Worm (Caenorhabditis elegans) whole organism, L4 larva: ENCODE data around the gene nspb-4.

Experiments
- F44E2.7 ChIP-seq: fragments of 200-800 bp; sonication (Bioruptor generic); IDR thresholded peaks from 2 replicates; pipeline ENCODE4 v2.1.2; 2022; ENCODE audit warnings: missing genetic modification characterization, missing compliant biosample characterization
- R02D3.7 ChIP-seq: fragments of 150-350 bp; sonication (generic microtip); optimal IDR thresholded peaks from 3 replicates; lab custom pipeline; 2014; ENCODE audit warnings: missing biosample characterization, missing genetic modification characterization
- Y48G9A.11 ChIP-seq: fragments of 200-800 bp; sonication (Bioruptor generic); IDR thresholded peaks from 2 replicates; pipeline ENCODE4 v1.3.6; 2022; ENCODE audit warnings: missing genetic modification reagents, missing genetic modification characterization, missing compliant biosample characterization
- ceh-32 ChIP-seq: sonication (generic microtip); optimal IDR thresholded peaks from 2 replicates; lab custom pipeline; 2016; ENCODE audit warnings: mild to moderate bottlenecking, missing genetic modification characterization, missing compliant biosample characterization; ENCODE audit not compliant: poor library complexity
- ceh-44 ChIP-seq: fragments of 200-800 bp; sonication (Bioruptor generic); IDR thresholded peaks from 2 replicates; pipeline ENCODE4 v1.3.6; 2022; ENCODE audit warnings: missing genetic modification reagents, missing genetic modification characterization, missing compliant biosample characterization
- ces-1 ChIP-seq: fragments of 150-350 bp; sonication (generic microtip); optimal IDR thresholded peaks from 4 replicates; lab custom pipeline; 2014; ENCODE audit warnings: missing biosample characterization, missing genetic modification reagents, missing genetic modification characterization
- daf-16 ChIP-seq, 3 experiments: sonication (generic microtip); optimal IDR thresholded peaks; 2 replicates each; lab custom pipeline; 2016 to 2017; ENCODE audit warnings: missing genetic modification characterization in 3 of 3, missing genetic modification reagents in 3 of 3, mild to moderate bottlenecking in 2 of 3, missing compliant biosample characterization in 2 of 3, missing biosample characterization in 1 of 3, moderate library complexity in 1 of 3
- daf-19 ChIP-seq: fragments of 200-800 bp; sonication (Bioruptor generic); conservative IDR thresholded peaks from 2 replicates; pipeline ENCODE4 v1.3.6; 2022; ENCODE audit warnings: missing genetic modification characterization, missing compliant biosample characterization
- daf-8 ChIP-seq: fragments of 200-800 bp; sonication (Bioruptor generic); IDR thresholded peaks from 2 replicates; pipeline ENCODE4 v1.3.6; 2022; ENCODE audit warnings: missing genetic modification characterization, missing compliant biosample characterization
- dve-1 ChIP-seq: sonication (generic microtip); optimal IDR thresholded peaks from 2 replicates; lab custom pipeline; 2017; ENCODE audit warnings: antibody characterized with exemption, mild to moderate bottlenecking, missing genetic modification characterization, missing compliant biosample characterization; ENCODE audit not compliant: insufficient read depth
- egl-43 ChIP-seq: fragments of 200-800 bp; sonication (Bioruptor generic); IDR thresholded peaks from 2 replicates; pipeline ENCODE4 v1.3.6; 2022; ENCODE audit warnings: missing genetic modification reagents, missing genetic modification characterization, missing compliant biosample characterization
- fos-1 ChIP-seq: fragments of 150-350 bp; optimal IDR thresholded peaks from 2 replicates; lab custom pipeline; 2014; ENCODE audit warnings: missing biosample characterization, missing genetic modification characterization
- gei-8 ChIP-seq: fragments of 200-800 bp; sonication (Bioruptor generic); optimal IDR thresholded peaks from 2 replicates; lab custom pipeline; 2018; ENCODE audit warnings: mild to moderate bottlenecking, missing genetic modification characterization, missing compliant biosample characterization
- hif-1 ChIP-seq, 2 experiments: sonication (generic microtip); optimal IDR thresholded peaks; 2 replicates each; lab custom pipeline; 2016 to 2017; ENCODE audit warnings: missing compliant biosample characterization in 2 of 2, missing genetic modification characterization in 2 of 2, missing genetic modification reagents in 2 of 2, missing genotype in 2 of 2, mild to moderate bottlenecking in 1 of 2
- hlh-11 ChIP-seq: fragments of 200-800 bp; sonication (Bioruptor generic); optimal IDR thresholded peaks from 2 replicates; lab custom pipeline; 2018; ENCODE audit warnings: mild to moderate bottlenecking, missing genetic modification characterization, missing compliant biosample characterization
- hlh-30 ChIP-seq: sonication (generic microtip); optimal IDR thresholded peaks from 2 replicates; lab custom pipeline; 2017; ENCODE audit warnings: antibody characterized with exemption, mild to moderate bottlenecking, missing genetic modification characterization, missing compliant biosample characterization; ENCODE audit not compliant: insufficient read depth
- lim-7 ChIP-seq: fragments of 200-800 bp; sonication (Bioruptor generic); IDR thresholded peaks from 2 replicates; pipeline ENCODE4 v1.3.6; 2022; ENCODE audit warnings: missing genetic modification characterization, missing compliant biosample characterization
- lin-1 ChIP-seq: fragments of 200-800 bp; sonication (Bioruptor generic); IDR thresholded peaks from 2 replicates; pipeline ENCODE4 v1.3.6; 2022; ENCODE audit warnings: missing genetic modification reagents, missing genetic modification characterization, missing compliant biosample characterization
- mdt-29 ChIP-seq: fragments of 200-800 bp; sonication (Bioruptor generic); IDR thresholded peaks from 2 replicates; pipeline ENCODE4 v1.3.6; 2022; ENCODE audit warnings: missing genetic modification reagents, missing genetic modification characterization, missing compliant biosample characterization
- mep-1 ChIP-seq: fragments of 150-350 bp; sonication (generic microtip); optimal IDR thresholded peaks from 3 replicates; lab custom pipeline; 2014; ENCODE audit warnings: missing biosample characterization, missing genetic modification characterization
- mes-2 ChIP-seq: sonication (generic microtip); optimal IDR thresholded peaks from 2 replicates; lab custom pipeline; 2016; ENCODE audit warnings: missing genotype, mild to moderate bottlenecking, missing genetic modification characterization, missing compliant biosample characterization; ENCODE audit not compliant: poor library complexity, severe bottlenecking
- nhr-11 ChIP-seq: fragments of 150-350 bp; optimal IDR thresholded peaks from 2 replicates; lab custom pipeline; 2014; ENCODE audit warnings: missing biosample characterization, missing genetic modification characterization
- nhr-28 ChIP-seq: fragments of 150-350 bp; optimal IDR thresholded peaks from 2 replicates; lab custom pipeline; 2014; ENCODE audit warnings: missing biosample characterization, missing genetic modification characterization
- nhr-41 ChIP-seq: fragments of 200-800 bp; sonication (Bioruptor generic); IDR thresholded peaks from 2 replicates; pipeline ENCODE4 v1.3.6; 2022; ENCODE audit warnings: missing genetic modification reagents, missing genetic modification characterization, missing compliant biosample characterization
- nhr-48 ChIP-seq: sonication (generic microtip); optimal IDR thresholded peaks from 2 replicates; lab custom pipeline; 2016; ENCODE audit warnings: mild to moderate bottlenecking, missing genetic modification characterization, missing compliant biosample characterization
- nhr-6 ChIP-seq: fragments of 150-350 bp; optimal IDR thresholded peaks from 2 replicates; lab custom pipeline; 2014; ENCODE audit warnings: missing biosample characterization, missing genetic modification characterization
- nhr-77 ChIP-seq: fragments of 150-350 bp; optimal IDR thresholded peaks from 2 replicates; lab custom pipeline; 2014; ENCODE audit warnings: missing biosample characterization, missing genetic modification characterization
- pqm-1 ChIP-seq: sonication (generic microtip); optimal IDR thresholded peaks from 2 replicates; lab custom pipeline; 2017; ENCODE audit warnings: missing biosample characterization, missing genetic modification characterization
- set-16 ChIP-seq: fragments of 200-800 bp; sonication (Bioruptor generic); IDR thresholded peaks from 2 replicates; pipeline ENCODE4 v1.3.6; 2022; ENCODE audit warnings: missing genetic modification reagents, missing genetic modification characterization, missing compliant biosample characterization
- spr-1 ChIP-seq: sonication (generic microtip); optimal IDR thresholded peaks from 2 replicates; lab custom pipeline; 2016; ENCODE audit warnings: mild to moderate bottlenecking, missing genetic modification characterization, missing compliant biosample characterization
- unc-62 ChIP-seq, 3 experiments: fragments of 150-350 bp in 1 of 3; sonication (generic microtip); optimal IDR thresholded peaks in 2 of 3; peaks in 1 of 3; 1 replicate in 1 of 3; 2 replicates in 2 of 3; lab custom pipeline; 2014 to 2017; ENCODE audit warnings: missing biosample characterization in 3 of 3, missing genetic modification characterization in 3 of 3, missing genetic modification reagents in 3 of 3, missing genotype in 1 of 3
- vab-7 ChIP-seq: fragments of 200-800 bp; sonication (Bioruptor generic); IDR thresholded peaks from 2 replicates; pipeline ENCODE4 v1.3.6; 2022; ENCODE audit warnings: missing genetic modification reagents, missing genetic modification characterization, missing compliant biosample characterization
- zag-1 ChIP-seq: fragments of 150-350 bp; optimal IDR thresholded peaks from 2 replicates; lab custom pipeline; 2014; ENCODE audit warnings: missing biosample characterization, missing genetic modification characterization
- zip-11 ChIP-seq: fragments of 200-800 bp; sonication (Bioruptor generic); IDR thresholded peaks from 2 replicates; pipeline ENCODE4 v1.3.6; 2022; ENCODE audit warnings: missing genetic modification characterization, missing compliant biosample characterization
- zip-2 ChIP-seq: fragments of 150-350 bp; optimal IDR thresholded peaks from 2 replicates; lab custom pipeline; 2014; ENCODE audit warnings: missing biosample characterization, missing genetic modification characterization
- ztf-11 ChIP-seq: fragments of 150-350 bp; optimal IDR thresholded peaks from 2 replicates; lab custom pipeline; 2014; ENCODE audit warnings: missing biosample characterization, missing genetic modification characterization

nspb-4 gene

DNA sequence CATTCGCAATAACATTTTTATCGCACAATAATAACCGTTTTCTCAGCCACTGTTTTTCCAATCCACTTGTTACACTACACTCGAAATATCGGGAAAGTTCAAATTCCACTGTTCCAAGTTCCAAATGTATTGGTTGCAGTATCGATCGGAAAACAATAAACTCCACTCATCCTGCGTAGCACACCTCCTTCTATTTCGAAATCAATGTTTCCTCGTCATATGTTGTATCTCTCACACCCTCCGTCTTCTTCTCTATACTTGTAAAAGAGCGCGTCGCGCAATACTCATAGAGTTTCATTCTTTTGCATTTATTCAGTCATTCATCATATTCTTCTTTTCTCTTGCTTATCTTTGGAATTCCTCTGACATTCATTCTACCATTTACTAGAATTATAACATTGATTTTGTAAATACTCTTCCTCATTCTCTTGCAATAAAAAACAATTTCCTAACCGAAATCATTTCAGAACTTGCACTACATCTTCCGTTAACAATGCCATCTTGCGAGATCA lies 3.3 kb downstream of the nspb-4 start, which contains the start of gene sup-36 (continued):
- TF ChIP-seq lim-7 (GFP tag; lab: Robert Waterston, UW) (no peak), nhr-11 (no peak), zip-2 (tag; lab: Kevin White, UChicago) (no peak), zip-11 (GFP tag; lab: Robert Waterston, UW) (no peak), spr-1 (tag; lab: Kevin White, UChicago) (no peak), unc-62 (GFP tag; optimal IDR thresholded peaks at IDR 0.05 in 1 of 2; lab: Kevin White, UChicago) (no peak), unc-62 (tag; optimal IDR thresholded peaks at IDR 0.05; lab: Kevin White, UChicago) (no peak), hif-1 (tag; optimal IDR thresholded peaks at IDR 0.05; lab: Kevin White, UChicago) (no peak), R02D3.7 (tag; lab: Kevin White, UChicago) (no peak)

- TF ChIP-seq unc-62 (GFP tag; optimal IDR thresholded peaks at IDR 0.05 in 1 of 2; lab: Kevin White, UChicago) (no peak), unc-62 (tag; optimal IDR thresholded peaks at IDR 0.05; lab: Kevin White, UChicago) (no peak), ces-1 (no peak), ceh-44 (GFP tag; lab: Robert Waterston, UW) (no peak), mdt-29 (no peak), fos-1 (tag; lab: Kevin White, UChicago) (no peak), hlh-30 (tag; lab: Kevin White, UChicago) (no peak), nhr-41 (GFP tag; lab: Robert Waterston, UW) (no peak), lin-1 (GFP tag; lab: Robert Waterston, UW) (no peak), egl-43 (GFP tag; lab: Robert Waterston, UW) (no peak), Y48G9A.11 (GFP tag; lab: Robert Waterston, UW) (no peak), F44E2.7 (GFP tag; lab: Robert Waterston, UW) (no peak), gei-8 (GFP tag; lab: Kevin White, UChicago) (no peak), daf-8 (GFP tag; lab: Robert Waterston, UW) (no peak), ztf-11 (tag; lab: Kevin White, UChicago) (no peak), mep-1 (no peak), set-16 (GFP tag; lab: Robert Waterston, UW) (no peak), daf-19 (GFP tag; lab: Robert Waterston, UW) (no peak), pqm-1 (tag; lab: Kevin White, UChicago) (no peak)
These were observed 4.4 kb downstream of the nspb-4 start, which contains the start of gene F15B10.3 for ce11 chrIV:6602376-6602775. TSS of gene F15B10.3 (plus strand) at chrIV:6602676.

DNA sequence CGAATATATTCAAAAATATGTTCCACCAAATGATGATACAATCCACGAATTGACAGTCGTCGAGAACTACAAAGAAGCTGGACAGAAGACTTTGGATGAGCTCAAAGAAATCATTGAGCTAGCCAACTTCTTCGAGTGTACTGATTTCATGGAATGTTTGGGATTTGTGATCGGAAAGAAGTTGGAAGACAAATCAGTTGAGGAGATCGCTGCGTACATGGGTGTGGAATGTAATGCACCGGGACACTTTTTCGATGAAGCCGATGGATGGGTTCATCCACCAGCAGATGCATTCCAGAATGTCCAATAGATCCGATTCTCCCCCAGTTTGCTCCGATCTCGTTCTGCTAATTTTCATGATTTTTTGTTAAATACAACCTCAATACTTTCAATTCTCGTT lies 5.5 kb downstream of the nspb-4 start:
- peak; percentile 21 for TF ChIP-seq dve-1 (tag; lab: Kevin White, UChicago)
- peak in 1 of 2 experiments; percentile 55 for TF ChIP-seq unc-62 (GFP tag; optimal IDR thresholded peaks at IDR 0.05 in 1 of 2; lab: Kevin White, UChicago)
- TF ChIP-seq unc-62 (tag; optimal IDR thresholded peaks at IDR 0.05; lab: Kevin White, UChicago), result no peak
- TF ChIP-seq vab-7, result no peak

- TF ChIP-seq hif-1 (tag; optimal IDR thresholded peaks at IDR 0.05; lab: Kevin White, UChicago) (no peak), nhr-28 (tag; lab: Kevin White, UChicago) (peak; percentile 86)
These were observed 7.8 kb downstream of the nspb-4 start, which contains the start of gene nstp-2 for ce11 chrIV:6605863-6606262. TSS of gene nstp-2 (minus strand) at chrIV:6606188.

DNA sequence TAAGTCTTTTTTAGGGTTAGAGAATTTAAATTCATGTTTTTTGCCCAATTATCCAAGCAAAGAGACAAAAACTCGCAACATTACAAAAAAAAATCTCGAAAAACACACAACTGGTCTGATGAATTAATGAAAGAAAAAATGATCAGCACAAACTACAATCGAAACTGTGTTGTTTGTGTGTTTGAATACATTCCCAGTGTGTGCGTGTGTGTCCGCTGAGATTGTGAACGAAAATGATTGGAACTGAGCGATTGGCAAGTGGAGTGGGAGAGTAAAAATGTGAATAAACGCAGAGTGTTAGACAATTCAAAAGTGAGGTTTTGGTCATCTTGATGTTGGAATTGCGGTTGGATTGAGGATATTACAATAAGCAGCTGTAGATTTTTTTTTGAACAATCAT lies 8.6 kb downstream of the nspb-4 start:
- TF ChIP-seq vab-7, result no peak
- peak; percentile 6 for TF ChIP-seq hlh-11 (tag; lab: Kevin White, UChicago)
- TF ChIP-seq nhr-48 (tag; lab: Kevin White, UChicago), result no peak
- no peak for TF ChIP-seq dve-1 (tag; lab: Kevin White, UChicago)
- peak; percentile 99 for TF ChIP-seq nhr-28 (tag; lab: Kevin White, UChicago)
- TF ChIP-seq mes-2 (tag; lab: Kevin White, UChicago), result peak; percentile 60
- no peak for TF ChIP-seq nhr-6 (tag; lab: Kevin White, UChicago)
- no peak for TF ChIP-seq zag-1
- TF ChIP-seq daf-16 (GFP tag; optimal IDR thresholded peaks at IDR 0.05; lab: Kevin White, UChicago), result no peak
- peak; percentile 39 for TF ChIP-seq daf-16 (tag; optimal IDR thresholded peaks at IDR 0.05; lab: Kevin White, UChicago)
- no peak for TF ChIP-seq hif-1 (tag; optimal IDR thresholded peaks at IDR 0.05; lab: Kevin White, UChicago)
- TF ChIP-seq ceh-32 (tag; lab: Kevin White, UChicago), result no peak
- no peak for TF ChIP-seq nhr-77 (tag; lab: Kevin White, UChicago)
